Worm (Caenorhabditis elegans) whole organism, L2 larva: ENCODE measurements around the gene K06A1.2.

ENCODE experiments used
- C34F6.9 ChIP-seq: fragments of 150-350 bp; optimal IDR thresholded peaks from 2 replicates; lab custom pipeline; 2014; ENCODE audit warnings: missing biosample characterization, missing genetic modification characterization
- F13H6.1 ChIP-seq: sonication (generic microtip); optimal IDR thresholded peaks from 2 replicates; lab custom pipeline; 2016; ENCODE audit warnings: missing genetic modification characterization, missing compliant biosample characterization
- R02D3.7 ChIP-seq: fragments of 150-350 bp; optimal IDR thresholded peaks from 2 replicates; lab custom pipeline; 2014; ENCODE audit warnings: missing biosample characterization, missing genetic modification characterization
- ZK546.5 ChIP-seq: sonication (generic microtip); optimal IDR thresholded peaks from 2 replicates; lab custom pipeline; 2017; ENCODE audit warnings: missing biosample characterization, missing genetic modification characterization
- alr-1 ChIP-seq: fragments of 150-350 bp; optimal IDR thresholded peaks from 2 replicates; lab custom pipeline; 2014; ENCODE audit warnings: missing biosample characterization, missing genetic modification characterization
- aly-2 ChIP-seq: fragments of 150-350 bp; optimal IDR thresholded peaks from 2 replicates; lab custom pipeline; 2014; ENCODE audit warnings: missing biosample characterization, missing genetic modification characterization
- ama-1 ChIP-seq: fragments of 150-350 bp; optimal IDR thresholded peaks from 2 replicates; lab custom pipeline; 2018; ENCODE audit warnings: inconsistent platforms
- blmp-1 ChIP-seq: sonication (generic microtip); optimal IDR thresholded peaks from 2 replicates; lab custom pipeline; 2017; ENCODE audit warnings: missing genetic modification characterization, mild to moderate bottlenecking, missing compliant biosample characterization, antibody characterized with exemption, moderate library complexity; ENCODE audit not compliant: insufficient read depth
- ceh-82 ChIP-seq: fragments of 150-350 bp; optimal IDR thresholded peaks from 2 replicates; lab custom pipeline; 2014; ENCODE audit warnings: missing biosample characterization, missing genetic modification characterization
- dmd-4 ChIP-seq: sonication (generic microtip); optimal IDR thresholded peaks from 2 replicates; lab custom pipeline; 2017; ENCODE audit warnings: missing biosample characterization, missing genetic modification characterization
- egl-27 ChIP-seq: sonication (generic microtip); optimal IDR thresholded peaks from 3 replicates; lab custom pipeline; 2017; ENCODE audit warnings: missing biosample characterization, missing genetic modification reagents, missing genetic modification characterization
- elt-1 ChIP-seq: fragments of 150-350 bp; optimal IDR thresholded peaks from 2 replicates; lab custom pipeline; 2014; ENCODE audit warnings: missing biosample characterization, missing genetic modification characterization
- elt-3 ChIP-seq: sonication (generic microtip); optimal IDR thresholded peaks from 2 replicates; lab custom pipeline; 2017; ENCODE audit warnings: missing biosample characterization, missing genetic modification characterization
- gmeb-1 ChIP-seq: fragments of 150-350 bp; optimal IDR thresholded peaks from 2 replicates; lab custom pipeline; 2014; ENCODE audit warnings: missing biosample characterization, missing genetic modification characterization
- lin-11 ChIP-seq: fragments of 150-350 bp; sonication (generic microtip); optimal IDR thresholded peaks from 2 replicates; lab custom pipeline; 2014; ENCODE audit warnings: missing biosample characterization, missing genetic modification characterization, inconsistent platforms, mixed read lengths
- lin-39 ChIP-seq: fragments of 150-350 bp; optimal IDR thresholded peaks from 2 replicates; lab custom pipeline; 2014; ENCODE audit warnings: missing biosample characterization, missing genetic modification reagents, missing genetic modification characterization
- mab-5 ChIP-seq: fragments of 150-350 bp; optimal IDR thresholded peaks from 2 replicates; lab custom pipeline; 2014; ENCODE audit warnings: missing biosample characterization, missing genetic modification characterization
- mbf-1 ChIP-seq: sonication (generic microtip); optimal IDR thresholded peaks from 2 replicates; lab custom pipeline; 2017; ENCODE audit warnings: missing biosample characterization, missing genetic modification characterization
- mdl-1 ChIP-seq, 2 experiments: fragments of 150-350 bp in 1 of 2; sonication (generic microtip) in 1 of 2; optimal IDR thresholded peaks; 2 replicates each; lab custom pipeline; 2017; ENCODE audit warnings: missing biosample characterization in 2 of 2, missing genetic modification characterization in 2 of 2
- nhr-10 ChIP-seq: sonication (generic microtip); optimal IDR thresholded peaks from 2 replicates; lab custom pipeline; 2017; ENCODE audit warnings: missing biosample characterization, missing genetic modification characterization
- nhr-11 ChIP-seq: fragments of 150-350 bp; optimal IDR thresholded peaks from 2 replicates; lab custom pipeline; 2014; ENCODE audit warnings: missing biosample characterization, missing genetic modification characterization
- nhr-129 ChIP-seq: fragments of 150-350 bp; optimal IDR thresholded peaks from 2 replicates; lab custom pipeline; 2014; ENCODE audit warnings: missing biosample characterization, missing genetic modification characterization
- nhr-21 ChIP-seq: fragments of 150-350 bp; optimal IDR thresholded peaks from 2 replicates; lab custom pipeline; 2014; ENCODE audit warnings: missing biosample characterization, missing genetic modification characterization
- nhr-23 ChIP-seq: fragments of 150-350 bp; optimal IDR thresholded peaks from 2 replicates; lab custom pipeline; 2014; ENCODE audit warnings: missing biosample characterization, missing genetic modification reagents, missing genetic modification characterization
- nhr-237 ChIP-seq: fragments of 150-350 bp; optimal IDR thresholded peaks from 2 replicates; lab custom pipeline; 2014; ENCODE audit warnings: missing biosample characterization, missing genetic modification characterization
- nhr-25 ChIP-seq: fragments of 150-350 bp; sonication (generic microtip); optimal IDR thresholded peaks from 3 replicates; lab custom pipeline; 2014; ENCODE audit warnings: missing biosample characterization, missing genetic modification characterization
- nhr-6 ChIP-seq: fragments of 150-350 bp; optimal IDR thresholded peaks from 2 replicates; lab custom pipeline; 2014; ENCODE audit warnings: missing biosample characterization, missing genetic modification characterization
- nhr-77 ChIP-seq: fragments of 150-350 bp; optimal IDR thresholded peaks from 2 replicates; lab custom pipeline; 2014; ENCODE audit warnings: missing biosample characterization, missing genetic modification characterization
- peb-1 ChIP-seq: fragments of 150-350 bp; optimal IDR thresholded peaks from 2 replicates; lab custom pipeline; 2014; ENCODE audit warnings: missing biosample characterization, missing genetic modification characterization
- sem-4 ChIP-seq: fragments of 150-350 bp; optimal IDR thresholded peaks from 2 replicates; lab custom pipeline; 2014; ENCODE audit warnings: missing biosample characterization, missing genetic modification reagents, missing genetic modification characterization
- skn-1 ChIP-seq: sonication (generic microtip); optimal IDR thresholded peaks from 2 replicates; lab custom pipeline; 2017; ENCODE audit warnings: missing biosample characterization, missing genetic modification characterization
- sma-3 ChIP-seq: sonication (generic microtip); optimal IDR thresholded peaks from 2 replicates; lab custom pipeline; 2016; ENCODE audit warnings: missing genetic modification reagents, missing genetic modification characterization, missing compliant biosample characterization
- sma-9 ChIP-seq, 2 experiments: fragments of 150-350 bp in 1 of 2; sonication (generic microtip) in 1 of 2; optimal IDR thresholded peaks; 2 replicates each; lab custom pipeline; 2014 to 2016; ENCODE audit warnings: missing genetic modification characterization in 2 of 2, mild to moderate bottlenecking in 1 of 2, missing biosample characterization in 1 of 2, missing compliant biosample characterization in 1 of 2, missing genetic modification reagents in 1 of 2, moderate library complexity in 1 of 2
- snpc-4 ChIP-seq: fragments of 150-350 bp; optimal IDR thresholded peaks from 2 replicates; lab custom pipeline; 2014; ENCODE audit warnings: missing biosample characterization, missing genetic modification characterization
- unc-39 ChIP-seq: fragments of 150-350 bp; optimal IDR thresholded peaks from 2 replicates; lab custom pipeline; 2014; ENCODE audit warnings: missing biosample characterization, missing genetic modification characterization
- unc-55 ChIP-seq: fragments of 150-350 bp; sonication (generic microtip); optimal IDR thresholded peaks from 3 replicates; lab custom pipeline; 2014; ENCODE audit warnings: missing biosample characterization, missing genetic modification reagents, missing genetic modification characterization
- ztf-11 ChIP-seq: sonication (generic microtip); optimal IDR thresholded peaks from 2 replicates; lab custom pipeline; 2017; ENCODE audit warnings: missing biosample characterization, missing genetic modification characterization
- ztf-4 ChIP-seq: fragments of 150-350 bp; optimal IDR thresholded peaks from 2 replicates; lab custom pipeline; 2014; ENCODE audit warnings: missing biosample characterization, missing genetic modification characterization

K06A1.2 gene

ce11 chrII:6443710-6444109, at the start of gene K06A1.2:
TSS of gene K06A1.2 (plus strand) at chrII:6444010.
- TF ChIP-seq nhr-11 (tag; lab: Kevin White, UChicago) (no peak), lin-11 (no peak), gmeb-1 (tag; lab: Kevin White, UChicago) (no peak), nhr-6 (tag; lab: Kevin White, UChicago) (no peak), egl-27 (tag; lab: Kevin White, UChicago) (no peak)

DNA sequence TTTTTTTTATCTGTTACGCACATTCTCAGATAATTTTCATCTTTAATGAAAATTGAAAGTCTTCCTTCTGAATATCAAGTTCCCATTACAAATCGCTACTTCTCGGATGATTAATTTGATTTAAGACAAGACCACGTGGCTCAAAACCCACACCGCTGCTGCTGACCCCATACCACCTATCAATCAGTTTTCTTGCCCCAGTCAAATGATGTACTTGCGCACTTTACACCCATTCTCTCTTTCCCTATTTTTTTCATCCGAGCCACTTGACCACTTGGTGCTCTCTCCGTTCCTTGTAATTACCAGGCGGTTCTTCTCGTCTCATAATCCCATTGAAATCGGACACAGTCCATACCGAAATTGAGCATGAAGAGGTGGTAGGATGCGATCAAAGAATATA, 49.8 kb upstream of the K06A1.2 start:
- TF ChIP-seq nhr-23, result no peak
- TF ChIP-seq ZK546.5 (tag; lab: Kevin White, UChicago), result no peak
- no peak for TF ChIP-seq C34F6.9 (tag; lab: Kevin White, UChicago)
- TF ChIP-seq peb-1 (tag; lab: Kevin White, UChicago), result no peak
- TF ChIP-seq dmd-4 (tag; lab: Kevin White, UChicago), result no peak
- no peak for TF ChIP-seq nhr-129
- TF ChIP-seq ztf-11 (tag; lab: Kevin White, UChicago), result no peak
- no peak for TF ChIP-seq nhr-10 (tag; lab: Kevin White, UChicago)
- TF ChIP-seq, all 48 proteins: peak for 0

DNA sequence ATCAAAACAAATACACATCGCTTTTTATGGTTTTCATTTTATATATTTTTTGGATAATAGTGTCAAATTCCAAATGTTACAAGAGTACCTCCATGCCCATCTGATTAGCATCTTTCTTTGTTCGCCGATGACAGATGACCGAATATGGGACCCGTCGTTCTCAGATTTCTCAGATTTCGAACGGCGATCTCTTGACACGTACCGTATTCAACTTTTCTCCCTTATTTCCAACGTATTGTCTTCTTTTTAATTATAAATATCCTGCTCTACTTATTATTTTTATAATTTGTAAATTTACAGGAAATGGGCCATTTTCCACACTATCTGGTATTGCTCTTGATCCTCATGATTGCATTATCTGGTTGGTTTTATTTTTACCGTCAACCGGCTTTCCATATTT, 45.4 kb upstream of the K06A1.2 start, which contains the start of gene zig-10:
TSS of gene zig-10 (plus strand) at position 301 of the 400 bp plus-strand sequence.
- no peak for TF ChIP-seq unc-39
- TF ChIP-seq nhr-237 (tag; lab: Kevin White, UChicago), result no peak
- no peak for TF ChIP-seq sma-3 (GFP tag; lab: Kevin White, UChicago)
- no peak for TF ChIP-seq alr-1 (tag; lab: Kevin White, UChicago)
- no peak for TF ChIP-seq sem-4 (tag; lab: Kevin White, UChicago)
- TF ChIP-seq snpc-4 (tag; lab: Kevin White, UChicago), result no peak
- TF ChIP-seq F13H6.1 (tag; lab: Kevin White, UChicago), result no peak
- TF ChIP-seq elt-1 (tag; lab: Kevin White, UChicago), result no peak
- no peak for TF ChIP-seq elt-3 (tag; lab: Kevin White, UChicago)
- no peak for TF ChIP-seq blmp-1
- TF ChIP-seq nhr-6 (tag; lab: Kevin White, UChicago), result no peak
- TF ChIP-seq lin-39 (tag; lab: Kevin White, UChicago), result no peak
- no peak for TF ChIP-seq nhr-77 (tag; lab: Kevin White, UChicago)
- no peak for TF ChIP-seq ceh-82 (tag; lab: Kevin White, UChicago)
- no peak for TF ChIP-seq skn-1 (tag; lab: Kevin White, UChicago)
- TF ChIP-seq C34F6.9 (tag; lab: Kevin White, UChicago), result no peak
- TF ChIP-seq egl-27 (tag; lab: Kevin White, UChicago), result no peak
- no peak for TF ChIP-seq unc-55 (GFP tag; lab: Kevin White, UChicago)
- TF ChIP-seq dmd-4 (tag; lab: Kevin White, UChicago), result no peak

ce11 chrII:6401649-6402048, 42.2 kb upstream of the K06A1.2 start, which contains the start of gene btb-2:
TSS of gene btb-2 (plus strand) at chrII:6401949.
- no peak for TF ChIP-seq sma-3 (GFP tag; lab: Kevin White, UChicago)
- TF ChIP-seq nhr-25 (tag; lab: Kevin White, UChicago), result no peak
- no peak for TF ChIP-seq ceh-82 (tag; lab: Kevin White, UChicago)
- no peak for TF ChIP-seq sem-4 (tag; lab: Kevin White, UChicago)
- TF ChIP-seq skn-1 (tag; lab: Kevin White, UChicago), result no peak
- no peak for TF ChIP-seq mab-5 (tag; lab: Kevin White, UChicago)
- no peak for TF ChIP-seq nhr-6 (tag; lab: Kevin White, UChicago)
- no peak for TF ChIP-seq ztf-11 (tag; lab: Kevin White, UChicago)
- TF ChIP-seq alr-1 (tag; lab: Kevin White, UChicago), result no peak
- TF ChIP-seq peb-1 (tag; lab: Kevin White, UChicago), result no peak
- no peak for TF ChIP-seq nhr-237 (tag; lab: Kevin White, UChicago)
- TF ChIP-seq dmd-4 (tag; lab: Kevin White, UChicago), result no peak
- no peak for TF ChIP-seq unc-55 (GFP tag; lab: Kevin White, UChicago)
- no peak for TF ChIP-seq ZK546.5 (tag; lab: Kevin White, UChicago)
- TF ChIP-seq snpc-4 (tag; lab: Kevin White, UChicago), result no peak

DNA sequence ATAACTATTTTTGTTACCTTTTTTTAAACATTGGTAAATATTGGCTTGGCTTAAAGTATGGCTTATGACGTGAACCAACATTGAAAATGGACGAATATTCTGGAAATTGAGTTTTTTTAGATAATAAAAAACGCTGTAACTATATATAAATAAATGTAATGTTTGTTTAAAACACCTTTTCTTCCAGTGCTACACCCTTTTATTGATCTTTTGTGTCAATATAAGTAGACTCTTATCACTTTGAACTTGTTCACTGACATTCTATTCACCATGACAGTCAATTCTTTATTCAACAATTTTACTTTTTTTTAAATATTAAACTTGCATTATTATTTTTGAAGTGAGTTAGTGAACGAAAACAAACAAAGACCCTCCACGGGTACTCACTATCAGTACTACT, 40.6 kb upstream of the K06A1.2 start, which contains the start of gene T25D10.1:
TSS of gene T25D10.1 (plus strand) at position 169 of the 400 bp plus-strand sequence.
- TF ChIP-seq sem-4 (tag; lab: Kevin White, UChicago) (no peak), ztf-4 (tag; lab: Kevin White, UChicago) (no peak), mab-5 (tag; lab: Kevin White, UChicago) (no peak), sma-9 (GFP tag; optimal IDR thresholded peaks at IDR 0.05; lab: Kevin White, UChicago) (no peak), sma-9 (tag; optimal IDR thresholded peaks at IDR 0.05; lab: Kevin White, UChicago) (no peak), mbf-1 (tag; lab: Kevin White, UChicago) (no peak), R02D3.7 (no peak), sma-3 (GFP tag; lab: Kevin White, UChicago) (no peak), nhr-10 (tag; lab: Kevin White, UChicago) (no peak), gmeb-1 (tag; lab: Kevin White, UChicago) (no peak), alr-1 (tag; lab: Kevin White, UChicago) (no peak), unc-39 (no peak), F13H6.1 (tag; lab: Kevin White, UChicago) (no peak), ama-1 (lab: Kevin White, UChicago) (no peak), skn-1 (tag; lab: Kevin White, UChicago) (no peak), mdl-1 (tag; optimal IDR thresholded peaks at IDR 0.05; lab: Kevin White, UChicago) (no peak), peb-1 (tag; lab: Kevin White, UChicago) (no peak), nhr-237 (tag; lab: Kevin White, UChicago) (no peak), nhr-21 (tag; lab: Kevin White, UChicago) (no peak), aly-2 (tag; lab: Kevin White, UChicago) (no peak)
- TF ChIP-seq, all 48 proteins: peak for 0
